Fruit fly (Drosophila melanogaster): Measurements from ENCODE around the gene ND-24.

dm6 chrX:17597622-17598021, 34.3 kb upstream of the ND-24 start:
- TF ChIP-seq h (optimal IDR thresholded peaks at IDR 0.05) = no peak
- TF ChIP-seq Myc (optimal IDR thresholded peaks at IDR 0.05) = no peak

All from Kc167 (cell line).